Fruit fly (Drosophila melanogaster) whole organism, wandering third instar larva: ENCODE measurements around the gene CAH9.

Source experiments
- Abd-B ChIP-seq: fragments of >200 bp; optimal IDR thresholded peaks from 2 replicates; lab custom pipeline; 2017; ENCODE audit warnings: missing biosample characterization, missing genetic modification characterization
- CG32264 ChIP-seq: fragments of 200-800 bp; sonication (Bioruptor generic); optimal IDR thresholded peaks from 2 replicates; lab custom pipeline; 2016; ENCODE audit warnings: missing biosample characterization, missing genetic modification characterization
- CG9705 ChIP-seq: fragments of 200-800 bp; sonication (Bioruptor generic); optimal IDR thresholded peaks from 2 replicates; lab custom pipeline; 2018; ENCODE audit warnings: missing biosample characterization, mild to moderate bottlenecking, missing genetic modification characterization
- CrebA ChIP-seq: fragments of 200-800 bp; sonication (Bioruptor generic); optimal IDR thresholded peaks from 2 replicates; lab custom pipeline; 2016; ENCODE audit warnings: missing biosample characterization, mild to moderate bottlenecking, missing genetic modification characterization, borderline replicate concordance
- Dfd ChIP-seq: fragments of >200 bp; optimal IDR thresholded peaks from 2 replicates; lab custom pipeline; 2017; ENCODE audit warnings: missing biosample characterization, missing genetic modification characterization
- Dif ChIP-seq: fragments of 200-275, 200-300 bp; sonication (Bioruptor generic); optimal IDR thresholded peaks from 2 replicates; lab custom pipeline; 2018; ENCODE audit warnings: missing biosample characterization, missing genetic modification characterization; ENCODE audit not compliant: partially characterized antibody
- GATAd ChIP-seq: sonication (Bioruptor generic); optimal IDR thresholded peaks from 2 replicates; lab custom pipeline; 2016; ENCODE audit warnings: missing biosample characterization, missing genetic modification characterization
- HLH106 ChIP-seq: fragments of 200-800 bp; optimal IDR thresholded peaks from 3 replicates; lab custom pipeline; 2019; ENCODE audit warnings: missing biosample characterization, mild to moderate bottlenecking, missing genetic modification characterization, moderate library complexity
- Hnf4 ChIP-seq: fragments of 200-800 bp; sonication (Bioruptor generic); optimal IDR thresholded peaks from 2 replicates; lab custom pipeline; 2016; ENCODE audit warnings: missing biosample characterization, mild to moderate bottlenecking, missing genetic modification characterization
- Hr78 ChIP-seq: fragments of >200 bp; optimal IDR thresholded peaks from 2 replicates; lab custom pipeline; 2017; ENCODE audit warnings: missing biosample characterization, missing genetic modification characterization
- Hr83 ChIP-seq: fragments of 200-300 bp; sonication (Bioruptor generic); optimal IDR thresholded peaks from 2 replicates; lab custom pipeline; 2016; ENCODE audit warnings: missing biosample characterization, mild to moderate bottlenecking, missing genetic modification characterization, moderate library complexity; ENCODE audit not compliant: poor library complexity, severe bottlenecking
- Jra ChIP-seq: sonication (Bioruptor generic); optimal IDR thresholded peaks from 2 replicates; lab custom pipeline; 2016; ENCODE audit warnings: missing biosample characterization, missing genetic modification characterization
- Mio ChIP-seq: sonication (Bioruptor generic); optimal IDR thresholded peaks from 2 replicates; lab custom pipeline; 2016; ENCODE audit warnings: missing biosample characterization, missing genetic modification characterization
- Myc ChIP-seq: fragments of >200 bp; optimal IDR thresholded peaks from 2 replicates; lab custom pipeline; 2017
- N ChIP-seq: fragments of >200 bp; optimal IDR thresholded peaks from 2 replicates; lab custom pipeline; 2018; ENCODE audit warnings: missing biosample characterization, missing external identifiers, missing genetic modification characterization
- OdsH ChIP-seq: fragments of 200-800 bp; sonication (Bioruptor generic); optimal IDR thresholded peaks from 2 replicates; lab custom pipeline; 2016; ENCODE audit warnings: missing biosample characterization, mild to moderate bottlenecking, missing genetic modification characterization
- Rel ChIP-seq, 2 experiments: fragments of 200-800 bp; sonication (Bioruptor generic) in 1 of 2; optimal IDR thresholded peaks; 2 replicates in 1 of 2; 3 replicates in 1 of 2; lab custom pipeline; 2016 to 2019; ENCODE audit warnings: mild to moderate bottlenecking in 2 of 2, missing biosample characterization in 2 of 2, missing genetic modification characterization in 2 of 2, moderate library complexity in 1 of 2
- Sp1 ChIP-seq: fragments of 200-800 bp; sonication (Bioruptor generic); optimal IDR thresholded peaks from 3 replicates; lab custom pipeline; 2019; ENCODE audit warnings: missing biosample characterization, mild to moderate bottlenecking, missing genetic modification characterization, moderate library complexity
- Vsx2 ChIP-seq: fragments of 200-300, 225-300 bp; sonication (Bioruptor generic); optimal IDR thresholded peaks from 2 replicates; lab custom pipeline; 2018; ENCODE audit warnings: missing biosample characterization, missing genetic modification characterization; ENCODE audit not compliant: partially characterized antibody
- brk ChIP-seq: fragments of 200-800 bp; sonication (Bioruptor generic); optimal IDR thresholded peaks from 2 replicates; lab custom pipeline; 2016; ENCODE audit warnings: missing biosample characterization, mild to moderate bottlenecking, missing genetic modification characterization
- dl ChIP-seq, 2 experiments: fragments of 175-275, 200-275 bp in 1 of 2; fragments of 200-275 bp in 1 of 2; sonication (Bioruptor generic); optimal IDR thresholded peaks; lab custom pipeline; 2018; ENCODE audit warnings: mild to moderate bottlenecking in 2 of 2, missing biosample characterization in 2 of 2, missing genetic modification characterization in 2 of 2, moderate library complexity in 2 of 2; ENCODE audit not compliant: partially characterized antibody in 2 of 2, insufficient read depth in 1 of 2
- dmrt93B ChIP-seq: fragments of 200-800 bp; sonication (Bioruptor generic); optimal IDR thresholded peaks from 2 replicates; lab custom pipeline; 2018; ENCODE audit warnings: missing biosample characterization, mild to moderate bottlenecking, missing genetic modification characterization
- dsf ChIP-seq: sonication (Bioruptor generic); optimal IDR thresholded peaks from 2 replicates; lab custom pipeline; 2016; ENCODE audit warnings: missing biosample characterization, missing genetic modification characterization, borderline replicate concordance
- ey ChIP-seq: fragments of 200-800 bp; sonication (Bioruptor generic); optimal IDR thresholded peaks from 2 replicates; lab custom pipeline; 2016; ENCODE audit warnings: missing biosample characterization, missing genetic modification characterization
- foxo ChIP-seq, 2 experiments: fragments of 200-800 bp; sonication (Bioruptor generic); optimal IDR thresholded peaks; 2 replicates in 1 of 2; 3 replicates in 1 of 2; lab custom pipeline; 2016 to 2017; ENCODE audit warnings: missing biosample characterization in 2 of 2, missing genetic modification characterization in 2 of 2
- fru ChIP-seq: fragments of 200-800 bp; sonication (Bioruptor generic); optimal IDR thresholded peaks from 3 replicates; lab custom pipeline; 2016; ENCODE audit warnings: missing biosample characterization, mild to moderate bottlenecking, missing genetic modification characterization
- h ChIP-seq: fragments of 200-800 bp; sonication (Bioruptor generic); optimal IDR thresholded peaks from 3 replicates; lab custom pipeline; 2016; ENCODE audit warnings: missing biosample characterization, mild to moderate bottlenecking, missing genetic modification characterization
- jim ChIP-seq: fragments of 175-275, 200-325 bp; sonication (Bioruptor generic); optimal IDR thresholded peaks from 2 replicates; lab custom pipeline; 2016; ENCODE audit warnings: missing biosample characterization, mild to moderate bottlenecking, missing genetic modification characterization
- pan ChIP-seq: fragments of >200 bp; optimal IDR thresholded peaks from 2 replicates; lab custom pipeline; 2017
- psq ChIP-seq: fragments of 200-800 bp; sonication (Bioruptor generic); optimal IDR thresholded peaks from 3 replicates; lab custom pipeline; 2017; ENCODE audit warnings: missing biosample characterization, mild to moderate bottlenecking, missing genetic modification characterization, moderate library complexity
- rgr ChIP-seq: fragments of 200-800 bp; sonication (Bioruptor generic); optimal IDR thresholded peaks from 3 replicates; lab custom pipeline; 2016; ENCODE audit warnings: missing biosample characterization, mild to moderate bottlenecking, missing genetic modification characterization
- sv ChIP-seq: fragments of 200-800 bp; sonication (Bioruptor generic); optimal IDR thresholded peaks from 3 replicates; lab custom pipeline; 2016; ENCODE audit warnings: missing biosample characterization, missing genetic modification characterization
- tai ChIP-seq: sonication (Bioruptor generic); optimal IDR thresholded peaks from 2 replicates; lab custom pipeline; 2016; ENCODE audit warnings: missing biosample characterization, missing genetic modification characterization
- usp ChIP-seq: fragments of >200 bp; optimal IDR thresholded peaks from 2 replicates; lab custom pipeline; 2017; ENCODE audit warnings: missing biosample characterization, missing genetic modification characterization
- woc ChIP-seq: sonication (Bioruptor generic); optimal IDR thresholded peaks from 2 replicates; lab custom pipeline; 2016; ENCODE audit warnings: missing biosample characterization, mild to moderate bottlenecking, missing genetic modification characterization

CAH9 gene

dm6 chr3R:27106134-27106694, at the start of gene CAH9:
Gene CAH9, minus strand, starts transcription at chr3R:27106184.
- TF ChIP-seq tai (GFP tag; lab: Kevin White, UChicago) (no peak), sv (GFP tag; lab: Kevin White, UChicago) (no peak), Dif (no peak), Rel (GFP tag; optimal IDR thresholded peaks at IDR 0.05; lab: Kevin White, UChicago) (no peak), Rel (tag; optimal IDR thresholded peaks at IDR 0.05; lab: Kevin White, UChicago) (peak; percentile 66)

- no peak for TF ChIP-seq Abd-B (GFP tag; lab: Kevin White, UChicago)
- no peak for TF ChIP-seq pan (lab: Kevin White, UChicago)
- no peak for TF ChIP-seq ey (GFP tag; lab: Kevin White, UChicago)
- no peak for TF ChIP-seq OdsH (GFP tag; lab: Kevin White, UChicago)
- TF ChIP-seq tai (GFP tag; lab: Kevin White, UChicago), result no peak
- TF ChIP-seq Hr78, result no peak
- no peak for TF ChIP-seq brk
- no peak for TF ChIP-seq GATAd (GFP tag; lab: Kevin White, UChicago)
- TF ChIP-seq N (GFP tag; lab: Kevin White, UChicago), result no peak
- no peak for TF ChIP-seq woc
- TF ChIP-seq Myc (lab: Kevin White, UChicago), result no peak
- TF ChIP-seq Sp1 (GFP tag; lab: Kevin White, UChicago), result no peak
- no peak for TF ChIP-seq psq (GFP tag; lab: Kevin White, UChicago)
- no peak for TF ChIP-seq Dfd
- TF ChIP-seq Hnf4 (GFP tag; lab: Kevin White, UChicago), result no peak
- TF ChIP-seq sv (GFP tag; lab: Kevin White, UChicago), result no peak
Measured at dm6 chr3R:27154001-27154400, 48.0 kb upstream of the CAH9 start.

DNA sequence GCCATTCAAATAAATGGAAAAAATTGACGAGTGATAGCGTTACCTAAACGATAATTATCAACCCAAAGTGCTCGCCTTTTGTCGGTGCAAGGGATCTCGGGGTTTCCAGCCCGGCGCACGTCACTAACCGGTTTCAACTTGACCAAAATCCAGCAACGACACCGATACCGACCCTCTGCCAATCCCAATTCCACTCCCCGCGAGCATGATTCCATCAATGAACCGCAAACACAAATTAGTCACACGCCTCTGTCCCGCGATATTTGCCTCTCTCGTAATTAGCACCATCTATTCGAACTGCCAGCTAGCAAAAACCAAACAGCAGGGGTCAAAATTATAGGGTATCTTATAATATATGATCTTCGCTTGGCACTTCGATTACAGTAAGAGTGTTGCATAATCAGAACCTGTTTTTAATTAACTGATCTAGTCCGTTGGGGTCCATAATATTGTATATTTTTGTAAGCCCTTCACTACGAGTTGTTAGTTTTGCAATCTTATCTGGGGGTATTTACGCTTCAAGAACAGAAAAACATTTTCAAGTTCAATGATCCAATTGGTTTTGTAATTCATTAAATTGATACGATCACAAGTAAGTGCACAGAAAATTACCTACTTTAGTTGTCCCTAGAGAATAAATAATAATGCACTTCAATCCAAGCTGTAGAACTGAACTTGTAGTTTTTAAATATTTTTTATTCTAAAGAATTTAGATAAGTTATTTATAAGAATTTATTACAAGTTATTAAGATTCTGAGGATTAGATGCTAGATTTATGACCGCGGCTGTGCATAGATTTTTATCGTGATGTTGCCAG, 47.3 kb upstream of the CAH9 start:
- TF ChIP-seq dmrt93B (GFP tag; lab: Kevin White, UChicago), result no peak
- no peak for TF ChIP-seq Myc (lab: Kevin White, UChicago)
- no peak for TF ChIP-seq fru (GFP tag; lab: Kevin White, UChicago)
- TF ChIP-seq woc, result no peak
- TF ChIP-seq usp (GFP tag; lab: Kevin White, UChicago), result no peak
- TF ChIP-seq Dif, result no peak
- peak; percentile 67 for TF ChIP-seq h (GFP tag; lab: Kevin White, UChicago)
- TF ChIP-seq foxo (GFP tag; optimal IDR thresholded peaks at IDR 0.05; lab: Kevin White, UChicago), result peak in 1 of 2 experiments; percentile 38
- no peak for TF ChIP-seq CG32264 (GFP tag; lab: Kevin White, UChicago)
- TF ChIP-seq HLH106 (tag; lab: Kevin White, UChicago), result peak; percentile 20
- TF ChIP-seq ey (GFP tag; lab: Kevin White, UChicago), result peak; percentile 36
- TF ChIP-seq Hnf4 (GFP tag; lab: Kevin White, UChicago), result no peak
- peak in 1 of 2 experiments; percentile 31 for TF ChIP-seq dl (GFP tag; optimal IDR thresholded peaks at IDR 0.05; lab: Kevin White, UChicago; ENCODE audit: insufficient read depth in 1 of 2, partially characterized antibody in 2 of 2)
- no peak for TF ChIP-seq brk
- peak; percentile 24 for TF ChIP-seq sv (GFP tag; lab: Kevin White, UChicago)
- no peak for TF ChIP-seq dsf (GFP tag; lab: Kevin White, UChicago)
- TF ChIP-seq Abd-B (GFP tag; lab: Kevin White, UChicago), result no peak
- TF ChIP-seq Jra (GFP tag; lab: Kevin White, UChicago), result peak; percentile 40
- no peak for TF ChIP-seq GATAd (GFP tag; lab: Kevin White, UChicago)
- no peak for TF ChIP-seq jim (GFP tag; lab: Kevin White, UChicago)
- TF ChIP-seq OdsH (GFP tag; lab: Kevin White, UChicago), result peak; percentile 8
- TF ChIP-seq Hr78, result no peak
- peak; percentile 65 for TF ChIP-seq Vsx2 (GFP tag; lab: Kevin White, UChicago)
- no peak for TF ChIP-seq Hr83 (GFP tag; lab: Kevin White, UChicago)
- TF ChIP-seq Mio (GFP tag; lab: Kevin White, UChicago), result no peak
- no peak for TF ChIP-seq Sp1 (GFP tag; lab: Kevin White, UChicago)
- TF ChIP-seq rgr (GFP tag; lab: Kevin White, UChicago), result no peak
- TF ChIP-seq psq (GFP tag; lab: Kevin White, UChicago), result peak; percentile 8
- no peak for TF ChIP-seq CrebA (GFP tag; lab: Kevin White, UChicago)
- TF ChIP-seq tai (GFP tag; lab: Kevin White, UChicago), result no peak
- no peak for TF ChIP-seq Rel (GFP tag; optimal IDR thresholded peaks at IDR 0.05; lab: Kevin White, UChicago)
- peak; percentile 52 for TF ChIP-seq Rel (tag; optimal IDR thresholded peaks at IDR 0.05; lab: Kevin White, UChicago)
- TF ChIP-seq CG9705 (GFP tag; lab: Kevin White, UChicago), result no peak
- TF ChIP-seq N (GFP tag; lab: Kevin White, UChicago), result no peak
- no peak for TF ChIP-seq pan (lab: Kevin White, UChicago)
